Worm (Caenorhabditis elegans): ENCODE results near the gene C39D10.7.

ce11 chrX:7883994-7884393 is 29.7 kb downstream of the C39D10.7 start, which contains the start of gene pcyt-2.2:
- TF ChIP-seq lsy-2 (tag; optimal IDR thresholded peaks at IDR 0.05) (no peak), duxl-1 (tag; optimal IDR thresholded peaks at IDR 0.05; ENCODE audit: poor library complexity) (no peak), aha-1 (tag) (no peak), lin-39 (tag; optimal IDR thresholded peaks at IDR 0.05) (no peak), aly-2 (tag; optimal IDR thresholded peaks at IDR 0.05) (no peak), hlh-30 (tag; optimal IDR thresholded peaks at IDR 0.05; ENCODE audit: insufficient read depth) (no peak)
